Worm (Caenorhabditis elegans) whole organism, L4 larva: ENCODE measurements around the gene str-180.

Source experiments
- D1046.2 ChIP-seq: fragments of 200-800 bp; sonication (Bioruptor generic); IDR thresholded peaks from 2 replicates; pipeline ENCODE4 v1.3.6; 2022; ENCODE audit warnings: missing genetic modification characterization, missing compliant biosample characterization
- F26F4.8 ChIP-seq: fragments of 200-800 bp; sonication (Bioruptor generic); conservative IDR thresholded peaks from 2 replicates; pipeline ENCODE4 v1.3.6; 2022; ENCODE audit warnings: missing genetic modification characterization, missing compliant biosample characterization
- F37D6.2 ChIP-seq: sonication (generic microtip); optimal IDR thresholded peaks from 2 replicates; lab custom pipeline; 2016; ENCODE audit warnings: mild to moderate bottlenecking, missing genetic modification characterization, missing compliant biosample characterization
- F44E2.7 ChIP-seq: fragments of 200-800 bp; sonication (Bioruptor generic); IDR thresholded peaks from 2 replicates; pipeline ENCODE4 v2.1.2; 2022; ENCODE audit warnings: missing genetic modification characterization, missing compliant biosample characterization
- F49E8.2 ChIP-seq: sonication (generic microtip); optimal IDR thresholded peaks from 2 replicates; lab custom pipeline; 2016; ENCODE audit warnings: missing compliant biosample characterization, mild to moderate bottlenecking, missing genetic modification characterization, borderline replicate concordance
- Y105C5A.15 ChIP-seq: fragments of 200-800 bp; sonication (Bioruptor generic); IDR thresholded peaks from 2 replicates; pipeline ENCODE4 v1.3.6; 2022; ENCODE audit warnings: missing genetic modification characterization, missing compliant biosample characterization
- Y75B8A.6 ChIP-seq: fragments of 200-800 bp; sonication (Bioruptor generic); IDR thresholded peaks from 2 replicates; pipeline ENCODE4 v1.3.6; 2022; ENCODE audit warnings: missing genetic modification reagents, missing genetic modification characterization, missing compliant biosample characterization
- ZK546.5 ChIP-seq, 2 experiments: sonication (generic microtip); optimal IDR thresholded peaks; 2 replicates each; lab custom pipeline; 2017; ENCODE audit warnings: missing biosample characterization in 2 of 2, missing genetic modification characterization in 2 of 2
- aly-2 ChIP-seq: sonication (generic microtip); optimal IDR thresholded peaks from 2 replicates; lab custom pipeline; 2018; ENCODE audit warnings: missing biosample characterization, missing genetic modification characterization
- ama-1 ChIP-seq: fragments of 150-350 bp; optimal IDR thresholded peaks from 2 replicates; lab custom pipeline; 2014; ENCODE audit warnings: inconsistent platforms, mixed read lengths
- ceh-20 ChIP-seq: fragments of 200-800 bp; sonication (Bioruptor generic); IDR thresholded peaks from 2 replicates; pipeline ENCODE4 v1.3.6; 2022; ENCODE audit warnings: missing genetic modification reagents, missing genetic modification characterization, missing compliant biosample characterization
- ceh-28 ChIP-seq: fragments of 150-350 bp; optimal IDR thresholded peaks from 2 replicates; lab custom pipeline; 2014; ENCODE audit warnings: missing biosample characterization, missing genetic modification reagents, missing genetic modification characterization
- ceh-32 ChIP-seq: sonication (generic microtip); optimal IDR thresholded peaks from 2 replicates; lab custom pipeline; 2016; ENCODE audit warnings: mild to moderate bottlenecking, missing genetic modification characterization, missing compliant biosample characterization; ENCODE audit not compliant: poor library complexity
- ces-1 ChIP-seq: fragments of 150-350 bp; sonication (generic microtip); optimal IDR thresholded peaks from 4 replicates; lab custom pipeline; 2014; ENCODE audit warnings: missing biosample characterization, missing genetic modification reagents, missing genetic modification characterization
- cey-2 ChIP-seq: sonication (generic microtip); optimal IDR thresholded peaks from 3 replicates; lab custom pipeline; 2017; ENCODE audit warnings: missing genetic modification characterization, mild to moderate bottlenecking, missing compliant biosample characterization, antibody characterized with exemption, borderline replicate concordance; ENCODE audit not compliant: insufficient read depth
- daf-16 ChIP-seq, 3 experiments: sonication (generic microtip); optimal IDR thresholded peaks; 2 replicates each; lab custom pipeline; 2016 to 2017; ENCODE audit warnings: missing genetic modification characterization in 3 of 3, missing genetic modification reagents in 3 of 3, mild to moderate bottlenecking in 2 of 3, missing compliant biosample characterization in 2 of 3, missing biosample characterization in 1 of 3, moderate library complexity in 1 of 3
- daf-19 ChIP-seq: fragments of 200-800 bp; sonication (Bioruptor generic); conservative IDR thresholded peaks from 2 replicates; pipeline ENCODE4 v1.3.6; 2022; ENCODE audit warnings: missing genetic modification characterization, missing compliant biosample characterization
- dmd-6 ChIP-seq: fragments of 200-800 bp; sonication (Bioruptor generic); IDR thresholded peaks from 2 replicates; pipeline ENCODE4 v1.3.6; 2022; ENCODE audit warnings: missing genetic modification reagents, missing genetic modification characterization, missing compliant biosample characterization
- dmd-8 ChIP-seq: fragments of 200-800 bp; sonication (Bioruptor generic); IDR thresholded peaks from 2 replicates; pipeline ENCODE4 v1.3.6; 2022; ENCODE audit warnings: missing genetic modification characterization, missing compliant biosample characterization
- dmd-9 ChIP-seq: fragments of 200-800 bp; sonication (Bioruptor generic); IDR thresholded peaks from 2 replicates; pipeline ENCODE4 v1.3.6; 2022; ENCODE audit warnings: missing genetic modification reagents, missing genetic modification characterization, missing compliant biosample characterization
- dpl-1 ChIP-seq: fragments of 150-350 bp; optimal IDR thresholded peaks from 2 replicates; lab custom pipeline; 2014; ENCODE audit warnings: missing biosample characterization, missing genetic modification reagents, missing genetic modification characterization
- dve-1 ChIP-seq: sonication (generic microtip); optimal IDR thresholded peaks from 2 replicates; lab custom pipeline; 2017; ENCODE audit warnings: antibody characterized with exemption, mild to moderate bottlenecking, missing genetic modification characterization, missing compliant biosample characterization; ENCODE audit not compliant: insufficient read depth
- egl-27 ChIP-seq: sonication (generic microtip); optimal IDR thresholded peaks from 3 replicates; lab custom pipeline; 2017; ENCODE audit warnings: missing biosample characterization, missing genetic modification reagents, missing genetic modification characterization
- egl-43 ChIP-seq: fragments of 200-800 bp; sonication (Bioruptor generic); IDR thresholded peaks from 2 replicates; pipeline ENCODE4 v1.3.6; 2022; ENCODE audit warnings: missing genetic modification reagents, missing genetic modification characterization, missing compliant biosample characterization
- fkh-10 ChIP-seq: fragments of 150-350 bp; optimal IDR thresholded peaks from 2 replicates; lab custom pipeline; 2014; ENCODE audit warnings: missing biosample characterization, missing genetic modification reagents, missing genetic modification characterization
- fos-1 ChIP-seq: fragments of 150-350 bp; optimal IDR thresholded peaks from 2 replicates; lab custom pipeline; 2014; ENCODE audit warnings: missing biosample characterization, missing genetic modification characterization
- gei-8 ChIP-seq: fragments of 200-800 bp; sonication (Bioruptor generic); optimal IDR thresholded peaks from 2 replicates; lab custom pipeline; 2018; ENCODE audit warnings: mild to moderate bottlenecking, missing genetic modification characterization, missing compliant biosample characterization
- hlh-30 ChIP-seq: sonication (generic microtip); optimal IDR thresholded peaks from 2 replicates; lab custom pipeline; 2017; ENCODE audit warnings: antibody characterized with exemption, mild to moderate bottlenecking, missing genetic modification characterization, missing compliant biosample characterization; ENCODE audit not compliant: insufficient read depth
- hmg-1.1 ChIP-seq: fragments of 200-800 bp; sonication (Bioruptor generic); IDR thresholded peaks from 2 replicates; pipeline ENCODE4 v1.3.6; 2022; ENCODE audit warnings: missing genetic modification reagents, missing genetic modification characterization, missing compliant biosample characterization
- lin-29 ChIP-seq: fragments of 200-800 bp; sonication (Bioruptor generic); IDR thresholded peaks from 2 replicates; pipeline ENCODE4 v1.3.6; 2022; ENCODE audit warnings: missing genetic modification reagents, missing genetic modification characterization, missing compliant biosample characterization
- lin-39 ChIP-seq: fragments of 150-350 bp; optimal IDR thresholded peaks from 2 replicates; lab custom pipeline; 2014; ENCODE audit warnings: missing biosample characterization, missing genetic modification reagents, missing genetic modification characterization
- lir-3 ChIP-seq: sonication (generic microtip); optimal IDR thresholded peaks from 2 replicates; lab custom pipeline; 2016; ENCODE audit warnings: mild to moderate bottlenecking, missing genetic modification characterization, missing compliant biosample characterization
- mep-1 ChIP-seq: fragments of 150-350 bp; sonication (generic microtip); optimal IDR thresholded peaks from 3 replicates; lab custom pipeline; 2014; ENCODE audit warnings: missing biosample characterization, missing genetic modification characterization
- mxl-2 ChIP-seq: fragments of 200-800 bp; sonication (Bioruptor generic); conservative IDR thresholded peaks from 2 replicates; pipeline ENCODE4 v1.3.6; 2022; ENCODE audit warnings: missing genetic modification reagents, missing genetic modification characterization, missing compliant biosample characterization
- mxl-3 ChIP-seq: fragments of 200-800 bp; sonication (Bioruptor generic); optimal IDR thresholded peaks from 2 replicates; lab custom pipeline; 2018; ENCODE audit warnings: mild to moderate bottlenecking, missing genetic modification characterization, missing compliant biosample characterization
- nhr-102 ChIP-seq: sonication (generic microtip); optimal IDR thresholded peaks from 2 replicates; lab custom pipeline; 2016; ENCODE audit warnings: mild to moderate bottlenecking, missing genetic modification characterization, moderate library complexity, missing compliant biosample characterization
- nhr-237 ChIP-seq: sonication (generic microtip); optimal IDR thresholded peaks from 2 replicates; lab custom pipeline; 2017; ENCODE audit warnings: missing biosample characterization, missing genetic modification characterization
- nhr-25 ChIP-seq: sonication (generic microtip); optimal IDR thresholded peaks from 2 replicates; lab custom pipeline; 2017; ENCODE audit warnings: missing genetic modification characterization, mild to moderate bottlenecking, missing compliant biosample characterization, antibody characterized with exemption, moderate library complexity, borderline replicate concordance; ENCODE audit not compliant: insufficient read depth
- nhr-42 ChIP-seq: fragments of 200-800 bp; sonication (Bioruptor generic); IDR thresholded peaks from 2 replicates; pipeline ENCODE4 v1.3.6; 2022; ENCODE audit warnings: missing genetic modification characterization, missing compliant biosample characterization
- nhr-6 ChIP-seq: fragments of 150-350 bp; optimal IDR thresholded peaks from 2 replicates; lab custom pipeline; 2014; ENCODE audit warnings: missing biosample characterization, missing genetic modification characterization
- nhr-76 ChIP-seq: fragments of 150-350 bp; optimal IDR thresholded peaks from 2 replicates; lab custom pipeline; 2014; ENCODE audit warnings: missing biosample characterization, missing genetic modification characterization
- php-3 ChIP-seq: fragments of 200-800 bp; sonication (Bioruptor generic); IDR thresholded peaks from 2 replicates; pipeline ENCODE4 v1.3.6; 2022; ENCODE audit warnings: missing genetic modification reagents, missing genetic modification characterization, missing compliant biosample characterization
- pqm-1 ChIP-seq: sonication (generic microtip); optimal IDR thresholded peaks from 2 replicates; lab custom pipeline; 2017; ENCODE audit warnings: missing biosample characterization, missing genetic modification characterization
- rbr-2 ChIP-seq: sonication (generic microtip); optimal IDR thresholded peaks from 2 replicates; lab custom pipeline; 2016; ENCODE audit warnings: missing genotype, missing genetic modification characterization, missing compliant biosample characterization
- set-16 ChIP-seq: fragments of 200-800 bp; sonication (Bioruptor generic); IDR thresholded peaks from 2 replicates; pipeline ENCODE4 v1.3.6; 2022; ENCODE audit warnings: missing genetic modification reagents, missing genetic modification characterization, missing compliant biosample characterization
- snpc-4 ChIP-seq: fragments of 150-350 bp; optimal IDR thresholded peaks from 2 replicates; lab custom pipeline; 2014; ENCODE audit warnings: missing biosample characterization, missing genetic modification characterization
- spr-1 ChIP-seq: sonication (generic microtip); optimal IDR thresholded peaks from 2 replicates; lab custom pipeline; 2016; ENCODE audit warnings: mild to moderate bottlenecking, missing genetic modification characterization, missing compliant biosample characterization
- tag-97 ChIP-seq: fragments of 200-800 bp; sonication (Bioruptor generic); IDR thresholded peaks from 2 replicates; pipeline ENCODE4 v1.3.6; 2022; ENCODE audit warnings: missing genetic modification characterization, missing compliant biosample characterization
- zag-1 ChIP-seq: fragments of 150-350 bp; optimal IDR thresholded peaks from 2 replicates; lab custom pipeline; 2014; ENCODE audit warnings: missing biosample characterization, missing genetic modification characterization
- ztf-7 ChIP-seq: fragments of 150-350 bp; optimal IDR thresholded peaks from 2 replicates; lab custom pipeline; 2014; ENCODE audit warnings: missing biosample characterization, missing genetic modification characterization

The str-180 gene

ce11 chrV:6656451-6657115 lies 12.1 kb downstream of the str-180 start, which contains the start of gene snb-1 (continued):
- TF ChIP-seq ceh-20 (GFP tag; lab: Robert Waterston, UW): no peak
- no peak for TF ChIP-seq aly-2
- TF ChIP-seq F37D6.2 (tag; lab: Kevin White, UChicago): peak; percentile 11
- no peak for TF ChIP-seq snpc-4 (tag; lab: Kevin White, UChicago)
- no peak for TF ChIP-seq dmd-8 (GFP tag; lab: Robert Waterston, UW)
- no peak for TF ChIP-seq D1046.2 (GFP tag; lab: Robert Waterston, UW)
- peak; percentile 74 for TF ChIP-seq nhr-25 (tag; lab: Kevin White, UChicago)
- no peak for TF ChIP-seq zag-1 (tag; lab: Kevin White, UChicago)
- TF ChIP-seq egl-43 (GFP tag; lab: Robert Waterston, UW): no peak
- TF ChIP-seq dmd-6 (GFP tag; lab: Robert Waterston, UW): peak; percentile 23; the same call in 1 of the 2 replicates
- TF ChIP-seq ceh-32: no peak
- TF ChIP-seq ces-1 (GFP tag; lab: Kevin White, UChicago): no peak
- no peak for TF ChIP-seq F49E8.2 (tag; lab: Kevin White, UChicago)
- no peak for TF ChIP-seq gei-8 (GFP tag; lab: Kevin White, UChicago)
- no peak for TF ChIP-seq daf-19 (GFP tag; lab: Robert Waterston, UW)
- no peak for TF ChIP-seq daf-16 (GFP tag; optimal IDR thresholded peaks at IDR 0.05; lab: Kevin White, UChicago)
- TF ChIP-seq daf-16 (tag; optimal IDR thresholded peaks at IDR 0.05; lab: Kevin White, UChicago): peak; percentile 44
- peak; percentile 69 for TF ChIP-seq mep-1 (tag; lab: Kevin White, UChicago)
- no peak for TF ChIP-seq Y105C5A.15 (GFP tag; lab: Robert Waterston, UW)
- TF ChIP-seq dve-1 (tag; lab: Kevin White, UChicago): peak; percentile 13
- TF ChIP-seq nhr-102: peak; percentile 5
- no peak for TF ChIP-seq lin-29 (GFP tag; lab: Robert Waterston, UW)
- TF ChIP-seq F44E2.7 (GFP tag; lab: Robert Waterston, UW): no peak
- TF ChIP-seq dmd-9 (GFP tag; lab: Robert Waterston, UW): no peak
- TF ChIP-seq hlh-30 (tag; lab: Kevin White, UChicago): peak; percentile 93
- TF ChIP-seq rbr-2 (tag; lab: Kevin White, UChicago): peak; percentile 26
- TF ChIP-seq lin-39 (tag; lab: Kevin White, UChicago): no peak
- TF ChIP-seq nhr-42 (GFP tag; lab: Robert Waterston, UW): no peak
- TF ChIP-seq nhr-76: no peak
- no peak for TF ChIP-seq egl-27 (tag; lab: Kevin White, UChicago)
- TF ChIP-seq dpl-1 (GFP tag; lab: Kevin White, UChicago): peak; percentile 43
- peak; percentile 39 for TF ChIP-seq hmg-1.1 (GFP tag; lab: Robert Waterston, UW)
- no peak for TF ChIP-seq spr-1 (tag; lab: Kevin White, UChicago)
- TF ChIP-seq php-3: no peak
- peak; percentile 34 for TF ChIP-seq nhr-6 (tag; lab: Kevin White, UChicago)
- no peak for TF ChIP-seq fkh-10 (GFP tag; lab: Kevin White, UChicago)
- TF ChIP-seq pqm-1 (tag; lab: Kevin White, UChicago): no peak
- TF ChIP-seq F26F4.8 (GFP tag; lab: Robert Waterston, UW): no peak
- no peak for TF ChIP-seq lir-3
- TF ChIP-seq Y75B8A.6 (GFP tag; lab: Robert Waterston, UW): no peak
- TF ChIP-seq ztf-7: no peak
- no peak for TF ChIP-seq nhr-237
- peak; percentile 40 for TF ChIP-seq ama-1 (lab: Kevin White, UChicago)
- TF ChIP-seq tag-97 (GFP tag; lab: Robert Waterston, UW): no peak
- no peak for TF ChIP-seq cey-2 (tag; lab: Kevin White, UChicago)
- TF ChIP-seq ceh-28 (tag; lab: Kevin White, UChicago): peak; percentile 79
- TF ChIP-seq mxl-2: no peak
- TF ChIP-seq ZK546.5 (tag; optimal IDR thresholded peaks at IDR 0.05; lab: Kevin White, UChicago): no peak
- no peak for TF ChIP-seq set-16 (GFP tag; lab: Robert Waterston, UW)
- no peak for TF ChIP-seq fos-1
- peak; percentile 24 for TF ChIP-seq mxl-3 (GFP tag; lab: Kevin White, UChicago)
